Worm (Caenorhabditis elegans) whole organism, L1 larva: ENCODE data around the gene T26A5.8.
A peak's percentile ranks its signal among the peaks of the same experiment; 100 is the strongest.

Experiments used
- alr-1 ChIP-seq: fragments of 200-800 bp; sonication (Bioruptor generic); optimal IDR thresholded peaks from 2 replicates; lab custom pipeline; 2018; ENCODE audit warnings: borderline replicate concordance, mild to moderate bottlenecking, missing genetic modification characterization, missing compliant biosample characterization
- aly-2 ChIP-seq: fragments of 150-350 bp; optimal IDR thresholded peaks from 2 replicates; lab custom pipeline; 2014; ENCODE audit warnings: missing biosample characterization, missing genetic modification characterization
- dpl-1 ChIP-seq, 3 experiments: fragments of 150-350 bp in 2 of 3; sonication (generic microtip) in 1 of 3; optimal IDR thresholded peaks; 2 replicates each; lab custom pipeline; 2014 to 2017; ENCODE audit warnings: missing biosample characterization in 3 of 3, missing genetic modification characterization in 3 of 3, missing genetic modification reagents in 3 of 3
- elt-2 ChIP-seq: sonication (generic microtip); optimal IDR thresholded peaks from 2 replicates; lab custom pipeline; 2016; ENCODE audit warnings: missing genetic modification characterization, mild to moderate bottlenecking, inconsistent platforms, missing compliant biosample characterization, missing genetic modification reagents
- lsy-2 ChIP-seq, 2 experiments: fragments of 150-350 bp; optimal IDR thresholded peaks; 2 replicates each; lab custom pipeline; 2014; ENCODE audit warnings: missing biosample characterization in 2 of 2, missing genetic modification characterization in 2 of 2
- nhr-11 ChIP-seq: fragments of 150-350 bp; optimal IDR thresholded peaks from 2 replicates; lab custom pipeline; 2014; ENCODE audit warnings: missing biosample characterization, missing genetic modification characterization
- nhr-19 ChIP-seq: fragments of 200-800 bp; sonication (Bioruptor generic); conservative IDR thresholded peaks from 2 replicates; pipeline ENCODE4 v1.3.6; 2022; ENCODE audit warnings: missing genetic modification characterization, missing compliant biosample characterization
- snu-23 ChIP-seq: sonication (generic microtip); optimal IDR thresholded peaks from 2 replicates; lab custom pipeline; 2016; ENCODE audit warnings: missing genetic modification characterization, missing compliant biosample characterization
- sptf-1 ChIP-seq: fragments of 150-350 bp; optimal IDR thresholded peaks from 2 replicates; lab custom pipeline; 2014; ENCODE audit warnings: missing biosample characterization, missing genetic modification characterization
- swsn-7 ChIP-seq: sonication (generic microtip); optimal IDR thresholded peaks from 2 replicates; lab custom pipeline; 2016; ENCODE audit warnings: missing genetic modification characterization, missing compliant biosample characterization
- tbx-2 ChIP-seq: sonication (generic microtip); optimal IDR thresholded peaks from 2 replicates; lab custom pipeline; 2016; ENCODE audit warnings: missing genetic modification characterization, missing compliant biosample characterization

ce11 chrIII:6509301-6509700 lies 46.6 kb upstream of the T26A5.8 start:
- peak in 1 of 2 experiments; percentile 15 for TF ChIP-seq lsy-2 (tag; optimal IDR thresholded peaks at IDR 0.05; lab: Kevin White, UChicago)
- TF ChIP-seq nhr-19 (GFP tag; lab: Robert Waterston, UW): no peak
- no peak for TF ChIP-seq dpl-1 (GFP tag; optimal IDR thresholded peaks at IDR 0.05; lab: Kevin White, UChicago)
- TF ChIP-seq aly-2 (tag; lab: Kevin White, UChicago): no peak
- TF ChIP-seq sptf-1 (tag; lab: Kevin White, UChicago): no peak
- no peak for TF ChIP-seq elt-2 (tag; lab: Kevin White, UChicago)
- no peak for TF ChIP-seq tbx-2
- TF ChIP-seq alr-1 (tag; lab: Kevin White, UChicago): no peak
- no peak for TF ChIP-seq snu-23 (GFP tag; lab: Kevin White, UChicago)
- no peak for TF ChIP-seq swsn-7 (tag; lab: Kevin White, UChicago)
- TF ChIP-seq nhr-11 (tag; lab: Kevin White, UChicago): no peak
